Worm (Caenorhabditis elegans): Measurements from ENCODE around the gene Y7A9A.1.

Y7A9A.1 gene

ce11 chrIV:16196717-16197116 lies at the start of gene Y7A9A.1:
Gene Y7A9A.1, plus strand, starts transcription at chrIV:16197017.
- TF ChIP-seq flt-1 (GFP tag; IDR thresholded peaks at IDR 0.05) = no peak
- no peak for TF ChIP-seq cog-1 (tag; optimal IDR thresholded peaks at IDR 0.05)
- TF ChIP-seq ref-1 (GFP tag; conservative IDR thresholded peaks at IDR 0.05) = no peak
- TF ChIP-seq T22C8.4 (GFP tag; IDR thresholded peaks at IDR 0.05) = no peak
- no peak for TF ChIP-seq ztf-29 (GFP tag; IDR thresholded peaks at IDR 0.05)
- TF ChIP-seq med-1 (GFP tag; optimal IDR thresholded peaks at IDR 0.05; ENCODE audit: insufficient read depth) = no peak

ce11 chrIV:16147055-16147454 lies 49.8 kb upstream of the Y7A9A.1 start, which contains the start of gene Y105C5B.25:
Gene Y105C5B.25, minus strand, starts transcription at chrIV:16147155.
- TF ChIP-seq med-1 (GFP tag; optimal IDR thresholded peaks at IDR 0.05; ENCODE audit: insufficient read depth) (no peak), T22C8.4 (GFP tag; IDR thresholded peaks at IDR 0.05) (no peak), cog-1 (tag; optimal IDR thresholded peaks at IDR 0.05) (no peak), klf-2 (GFP tag; conservative IDR thresholded peaks at IDR 0.05) (no peak), flt-1 (GFP tag; IDR thresholded peaks at IDR 0.05) (no peak), ref-1 (GFP tag; conservative IDR thresholded peaks at IDR 0.05) (no peak), ztf-23 (GFP tag; IDR thresholded peaks at IDR 0.05) (no peak), tab-1 (GFP tag; IDR thresholded peaks at IDR 0.05) (no peak), ztf-29 (GFP tag; IDR thresholded peaks at IDR 0.05) (no peak)

ce11 chrIV:16167941-16168340 lies 28.9 kb upstream of the Y7A9A.1 start:
- TF ChIP-seq ztf-29 (GFP tag; IDR thresholded peaks at IDR 0.05) = no peak
- TF ChIP-seq med-1 (GFP tag; optimal IDR thresholded peaks at IDR 0.05; ENCODE audit: insufficient read depth) = no peak
- TF ChIP-seq ref-1 (GFP tag; conservative IDR thresholded peaks at IDR 0.05) = no peak
- TF ChIP-seq tab-1 (GFP tag; IDR thresholded peaks at IDR 0.05) = no peak
- TF ChIP-seq flt-1 (GFP tag; IDR thresholded peaks at IDR 0.05) = no peak

- TF ChIP-seq ref-1 (GFP tag; conservative IDR thresholded peaks at IDR 0.05) (no peak), flt-1 (GFP tag; IDR thresholded peaks at IDR 0.05) (0 out of 2 replicates have a peak, but pooled peaks have one; percentile 42), tab-1 (GFP tag; IDR thresholded peaks at IDR 0.05) (no peak), ztf-29 (GFP tag; IDR thresholded peaks at IDR 0.05) (no peak)
Observed at ce11 chrIV:16168702-16169440, 27.9 kb upstream of the Y7A9A.1 start.

ce11 chrIV:16169443-16170105 lies 27.2 kb upstream of the Y7A9A.1 start:
- TF ChIP-seq ref-1 (GFP tag; conservative IDR thresholded peaks at IDR 0.05) = no peak
- TF ChIP-seq klf-2 (GFP tag; conservative IDR thresholded peaks at IDR 0.05) = no peak
- no peak for TF ChIP-seq ztf-29 (GFP tag; IDR thresholded peaks at IDR 0.05)
- no peak for TF ChIP-seq ztf-23 (GFP tag; IDR thresholded peaks at IDR 0.05)

ce11 chrIV:16170606-16171033 lies 26.2 kb upstream of the Y7A9A.1 start, which contains the start of gene gln-3:
Gene gln-3, minus strand, starts transcription at chrIV:16170678.
- TF ChIP-seq ztf-29 (GFP tag; IDR thresholded peaks at IDR 0.05) (no peak), T22C8.4 (GFP tag; IDR thresholded peaks at IDR 0.05) (no peak), klf-2 (GFP tag; conservative IDR thresholded peaks at IDR 0.05) (no peak), flt-1 (GFP tag; IDR thresholded peaks at IDR 0.05) (no peak), tab-1 (GFP tag; IDR thresholded peaks at IDR 0.05) (no peak), ztf-23 (GFP tag; IDR thresholded peaks at IDR 0.05) (peak; percentile 31; the same call in 1 of the 2 replicates)

- TF ChIP-seq med-1 (GFP tag; optimal IDR thresholded peaks at IDR 0.05; ENCODE audit: insufficient read depth) (no peak), T22C8.4 (GFP tag; IDR thresholded peaks at IDR 0.05) (no peak)
Observed at ce11 chrIV:16171326-16171725, 25.5 kb upstream of the Y7A9A.1 start.

- peak; percentile 81; the same call in 1 of the 2 replicates for TF ChIP-seq ztf-29 (GFP tag; IDR thresholded peaks at IDR 0.05)
- TF ChIP-seq tab-1 (GFP tag; IDR thresholded peaks at IDR 0.05) = no peak
Observed at ce11 chrIV:16172786-16173371, 23.9 kb upstream of the Y7A9A.1 start.

ce11 chrIV:16176808-16177207 lies 20.0 kb upstream of the Y7A9A.1 start:
- TF ChIP-seq ref-1 (GFP tag; conservative IDR thresholded peaks at IDR 0.05) (no peak), med-1 (GFP tag; optimal IDR thresholded peaks at IDR 0.05; ENCODE audit: insufficient read depth) (no peak), flt-1 (GFP tag; IDR thresholded peaks at IDR 0.05) (no peak), cog-1 (tag; optimal IDR thresholded peaks at IDR 0.05) (no peak), T22C8.4 (GFP tag; IDR thresholded peaks at IDR 0.05) (no peak), tab-1 (GFP tag; IDR thresholded peaks at IDR 0.05) (no peak)

ce11 chrIV:16178433-16178832 lies 18.4 kb upstream of the Y7A9A.1 start:
- TF ChIP-seq ztf-23 (GFP tag; IDR thresholded peaks at IDR 0.05) = no peak
- TF ChIP-seq tab-1 (GFP tag; IDR thresholded peaks at IDR 0.05) = no peak
- TF ChIP-seq ztf-29 (GFP tag; IDR thresholded peaks at IDR 0.05) = no peak
- TF ChIP-seq med-1 (GFP tag; optimal IDR thresholded peaks at IDR 0.05; ENCODE audit: insufficient read depth) = no peak
- TF ChIP-seq ref-1 (GFP tag; conservative IDR thresholded peaks at IDR 0.05) = no peak
- TF ChIP-seq flt-1 (GFP tag; IDR thresholded peaks at IDR 0.05) = no peak
- no peak for TF ChIP-seq cog-1 (tag; optimal IDR thresholded peaks at IDR 0.05)
- TF ChIP-seq T22C8.4 (GFP tag; IDR thresholded peaks at IDR 0.05) = no peak
- TF ChIP-seq klf-2 (GFP tag; conservative IDR thresholded peaks at IDR 0.05) = no peak

Measured in whole organism, midembryonic.